Worm (Caenorhabditis elegans) whole organism, L4 larva: ENCODE results near the gene C06H5.12.

Experiments
- R02D3.7 ChIP-seq: fragments of 150-350 bp; sonication (generic microtip); optimal IDR thresholded peaks from 3 replicates; lab custom pipeline; 2014; ENCODE audit warnings: missing biosample characterization, missing genetic modification characterization
- Y5F2A.4 ChIP-seq: fragments of 200-800 bp; sonication (Bioruptor generic); optimal IDR thresholded peaks from 2 replicates; lab custom pipeline; 2018; ENCODE audit warnings: mild to moderate bottlenecking, missing genetic modification characterization, missing compliant biosample characterization
- aly-2 ChIP-seq: sonication (generic microtip); optimal IDR thresholded peaks from 2 replicates; lab custom pipeline; 2018; ENCODE audit warnings: missing biosample characterization, missing genetic modification characterization
- ceh-44 ChIP-seq: fragments of 200-800 bp; sonication (Bioruptor generic); IDR thresholded peaks from 2 replicates; pipeline ENCODE4 v1.3.6; 2022; ENCODE audit warnings: missing genetic modification reagents, missing genetic modification characterization, missing compliant biosample characterization
- ceh-82 ChIP-seq: sonication (generic microtip); optimal IDR thresholded peaks from 2 replicates; lab custom pipeline; 2017; ENCODE audit warnings: missing biosample characterization, missing genetic modification characterization
- lsy-2 ChIP-seq, 2 experiments: fragments of 150-350 bp in 1 of 2; sonication (generic microtip) in 1 of 2; optimal IDR thresholded peaks; 2 replicates each; lab custom pipeline; 2014 to 2017; ENCODE audit warnings: missing biosample characterization in 2 of 2, missing genetic modification characterization in 2 of 2
- nhr-11 ChIP-seq: fragments of 150-350 bp; optimal IDR thresholded peaks from 2 replicates; lab custom pipeline; 2014; ENCODE audit warnings: missing biosample characterization, missing genetic modification characterization
- nhr-28 ChIP-seq: fragments of 150-350 bp; optimal IDR thresholded peaks from 2 replicates; lab custom pipeline; 2014; ENCODE audit warnings: missing biosample characterization, missing genetic modification characterization
- tag-97 ChIP-seq: fragments of 200-800 bp; sonication (Bioruptor generic); IDR thresholded peaks from 2 replicates; pipeline ENCODE4 v1.3.6; 2022; ENCODE audit warnings: missing genetic modification characterization, missing compliant biosample characterization
- unc-130 ChIP-seq: sonication (generic microtip); optimal IDR thresholded peaks from 2 replicates; lab custom pipeline; 2016; ENCODE audit warnings: missing genetic modification reagents, missing genetic modification characterization, missing compliant biosample characterization

DNA sequence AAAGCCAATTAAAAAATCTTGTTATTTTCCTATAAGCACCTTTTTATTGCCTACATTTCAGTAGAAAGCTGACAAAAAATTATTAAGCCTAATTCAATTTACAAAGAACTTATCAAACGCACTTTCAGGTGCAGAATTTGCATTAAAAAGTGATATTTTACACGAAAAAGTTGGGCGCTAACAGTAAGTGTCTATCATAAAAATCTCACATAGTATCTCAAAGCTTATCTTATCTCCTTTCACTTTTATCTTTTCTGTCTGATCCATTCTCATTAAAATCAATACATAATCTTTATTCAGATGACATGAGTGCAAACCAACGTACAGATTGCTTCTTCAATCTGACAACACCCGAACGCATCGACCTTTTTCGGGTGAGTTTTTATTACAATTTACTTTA, 15.4 kb downstream of the C06H5.12 start, which contains the start of gene dcar-1:
- TF ChIP-seq ceh-82 (tag; lab: Kevin White, UChicago): no peak
- TF ChIP-seq lsy-2 (tag; optimal IDR thresholded peaks at IDR 0.05; lab: Kevin White, UChicago): no peak
- TF ChIP-seq tag-97 (GFP tag; lab: Robert Waterston, UW): no peak
- no peak for TF ChIP-seq aly-2 (tag; lab: Kevin White, UChicago)
- TF ChIP-seq Y5F2A.4 (GFP tag; lab: Kevin White, UChicago): no peak
- no peak for TF ChIP-seq nhr-28 (tag; lab: Kevin White, UChicago)
- no peak for TF ChIP-seq unc-130 (GFP tag; lab: Kevin White, UChicago)
- no peak for TF ChIP-seq ceh-44
- no peak for TF ChIP-seq nhr-11
- no peak for TF ChIP-seq R02D3.7 (tag; lab: Kevin White, UChicago)
